Fruit fly (Drosophila melanogaster) whole organism, embryonic: ENCODE results near the gene PPP4R2r.

Experiments
- Antp ChIP-seq: fragments of 200-800 bp; sonication (Bioruptor generic); optimal IDR thresholded peaks from 3 replicates; lab custom pipeline; 2016; ENCODE audit warnings: missing biosample characterization, missing genetic modification characterization
- Awh ChIP-seq: fragments of 200-800 bp; sonication (Bioruptor generic); IDR thresholded peaks from 2 replicates; pipeline ENCODE4, ENCODE4 v1.3.6; 2022; ENCODE audit warnings: missing biosample characterization, missing genetic modification characterization
- BEAF-32 ChIP-seq: fragments of 200-800 bp; sonication (Bioruptor generic); optimal IDR thresholded peaks from 3 replicates; lab custom pipeline; 2017; ENCODE audit warnings: missing biosample characterization, missing genetic modification characterization, mild to moderate bottlenecking, moderate library complexity, missing genetic modification reagents
- CG10543 ChIP-seq: fragments of 200-800 bp; sonication (Bioruptor generic); optimal IDR thresholded peaks from 3 replicates; lab custom pipeline; 2017; ENCODE audit warnings: missing biosample characterization, mild to moderate bottlenecking, missing genetic modification characterization, moderate library complexity
- CG11398 ChIP-seq: fragments of 200-800 bp; sonication (Bioruptor generic); optimal IDR thresholded peaks from 2 replicates; lab custom pipeline; 2016; ENCODE audit warnings: missing biosample characterization, missing genetic modification characterization
- CG12155 ChIP-seq: fragments of 200-800 bp; sonication (Bioruptor generic); optimal IDR thresholded peaks from 3 replicates; lab custom pipeline; 2016; ENCODE audit warnings: missing biosample characterization, missing genetic modification characterization
- CG12219 ChIP-seq: fragments of 200-800 bp; sonication (Bioruptor generic); optimal IDR thresholded peaks from 3 replicates; lab custom pipeline; 2018; ENCODE audit warnings: missing biosample characterization, mild to moderate bottlenecking, missing genetic modification characterization
- CG13123 ChIP-seq: fragments of 200-800 bp; sonication (Bioruptor generic); optimal IDR thresholded peaks from 2 replicates; lab custom pipeline; 2016; ENCODE audit warnings: missing biosample characterization, missing genetic modification characterization
- CG14014 ChIP-seq: fragments of 200-800 bp; sonication (Bioruptor generic); IDR thresholded peaks from 2 replicates; pipeline ENCODE4 v1.3.6; 2022; ENCODE audit warnings: missing biosample characterization, missing genetic modification characterization
- CG15011 ChIP-seq: fragments of 200-800 bp; sonication (Bioruptor generic); optimal IDR thresholded peaks from 3 replicates; lab custom pipeline; 2018; ENCODE audit warnings: missing biosample characterization, mild to moderate bottlenecking, missing genetic modification characterization
- CG15479 ChIP-seq: fragments of 200-800 bp; sonication (Bioruptor generic); optimal IDR thresholded peaks from 3 replicates; lab custom pipeline; 2019; ENCODE audit warnings: missing biosample characterization, mild to moderate bottlenecking, missing genetic modification characterization, moderate library complexity
- CG1602 ChIP-seq: fragments of 200-800 bp; sonication (Bioruptor generic); optimal IDR thresholded peaks from 3 replicates; lab custom pipeline; 2016; ENCODE audit warnings: missing biosample characterization, missing genetic modification characterization
- CG16815 ChIP-seq: fragments of 200-800 bp; sonication (Bioruptor generic); optimal IDR thresholded peaks from 3 replicates; lab custom pipeline; 2017; ENCODE audit warnings: missing biosample characterization, mild to moderate bottlenecking, missing genetic modification characterization
- CG16863 ChIP-seq: fragments of 200-800 bp; sonication (Bioruptor generic); optimal IDR thresholded peaks from 3 replicates; lab custom pipeline; 2016; ENCODE audit warnings: missing biosample characterization, missing genetic modification characterization
- CG17829 ChIP-seq: fragments of 200-800 bp; optimal IDR thresholded peaks from 2 replicates; lab custom pipeline; 2019; ENCODE audit warnings: missing biosample characterization, mild to moderate bottlenecking, missing genetic modification characterization, moderate library complexity
- CG17912 ChIP-seq: fragments of 200-800 bp; sonication (Bioruptor generic); optimal IDR thresholded peaks from 2 replicates; lab custom pipeline; 2018; ENCODE audit warnings: missing biosample characterization, mild to moderate bottlenecking, missing genetic modification characterization
- CG18262 ChIP-seq: fragments of 200-800 bp; optimal IDR thresholded peaks from 3 replicates; lab custom pipeline; 2019; ENCODE audit warnings: missing biosample characterization, mild to moderate bottlenecking, missing genetic modification characterization, moderate library complexity
- CG30431 ChIP-seq: fragments of 200-800 bp; sonication (Bioruptor generic); optimal IDR thresholded peaks from 2 replicates; lab custom pipeline; 2017; ENCODE audit warnings: missing biosample characterization, missing genetic modification characterization
- CG42726 ChIP-seq: fragments of 200-800 bp; sonication (Bioruptor generic); IDR thresholded peaks from 2 replicates; pipeline ENCODE4 v1.3.6; 2022; ENCODE audit warnings: missing biosample characterization, missing genetic modification characterization; ENCODE audit not compliant: partially characterized antibody
- CG4820 ChIP-seq: fragments of 200-800 bp; sonication (Bioruptor generic); optimal IDR thresholded peaks from 3 replicates; lab custom pipeline; 2016; ENCODE audit warnings: missing biosample characterization, missing genetic modification characterization
- CG7786 ChIP-seq: fragments of 200-800 bp; sonication (Bioruptor generic); optimal IDR thresholded peaks from 2 replicates; lab custom pipeline; 2016; ENCODE audit warnings: missing biosample characterization, missing genetic modification characterization
- CG7839 ChIP-seq: fragments of 200-800 bp; sonication (Bioruptor generic); optimal IDR thresholded peaks from 3 replicates; lab custom pipeline; 2018; ENCODE audit warnings: missing biosample characterization, mild to moderate bottlenecking, missing genetic modification characterization, moderate library complexity
- H2.0 ChIP-seq: fragments of 200-800 bp; sonication (Bioruptor generic); IDR thresholded peaks from 2 replicates; pipeline ENCODE4 v1.3.6; 2022; ENCODE audit warnings: missing biosample characterization, missing genetic modification characterization
- HLH54F ChIP-seq: fragments of 200-800 bp; sonication (Bioruptor generic); optimal IDR thresholded peaks from 3 replicates; lab custom pipeline; 2016; ENCODE audit warnings: missing biosample characterization, missing genetic modification characterization
- Mrtf ChIP-seq: fragments of 200-800 bp; sonication (Bioruptor generic); IDR thresholded peaks from 3 replicates; pipeline ENCODE4 v1.3.6; 2022; ENCODE audit warnings: missing biosample characterization, missing genetic modification characterization
- Ptx1 ChIP-seq: fragments of 200-800 bp; sonication (Bioruptor generic); IDR thresholded peaks from 2 replicates; pipeline ENCODE4 v1.3.6; 2022; ENCODE audit warnings: missing biosample characterization, missing genetic modification characterization
- Six4 ChIP-seq: fragments of 200-800 bp; sonication (Bioruptor generic); optimal IDR thresholded peaks from 2 replicates; lab custom pipeline; 2016; ENCODE audit warnings: missing biosample characterization, missing genetic modification characterization
- Sox102F ChIP-seq: fragments of 200-800 bp; sonication (Bioruptor generic); optimal IDR thresholded peaks from 2 replicates; lab custom pipeline; 2018; ENCODE audit warnings: missing biosample characterization, mild to moderate bottlenecking, missing genetic modification characterization, moderate library complexity
- ab ChIP-seq: fragments of 200-800 bp; sonication (Bioruptor generic); optimal IDR thresholded peaks from 2 replicates; lab custom pipeline; 2016; ENCODE audit warnings: missing biosample characterization, missing genetic modification characterization
- ato ChIP-seq: fragments of 200-800 bp; sonication (Bioruptor generic); IDR thresholded peaks from 2 replicates; pipeline ENCODE4 v1.3.6; 2022; ENCODE audit warnings: missing biosample characterization, missing genetic modification characterization; ENCODE audit not compliant: partially characterized antibody
- br ChIP-seq: fragments of >200 bp; optimal IDR thresholded peaks from 2 replicates; lab custom pipeline; 2017
- chinmo ChIP-seq: fragments of 200-800 bp; sonication (Bioruptor generic); IDR thresholded peaks from 4 replicates; pipeline ENCODE4 v1.3.6; 2022; ENCODE audit warnings: missing biosample characterization, missing genetic modification characterization; ENCODE audit not compliant: partially characterized antibody
- ems ChIP-seq: fragments of 200-800 bp; sonication (Bioruptor generic); optimal IDR thresholded peaks from 3 replicates; lab custom pipeline; 2016; ENCODE audit warnings: missing biosample characterization, missing genetic modification characterization
- esg ChIP-seq: fragments of 200-800 bp; sonication (Bioruptor generic); conservative IDR thresholded peaks from 2 replicates; pipeline ENCODE4 v1.3.6; 2022; ENCODE audit warnings: missing biosample characterization, missing genetic modification characterization
- exex ChIP-seq: fragments of 200-800 bp; sonication (Bioruptor generic); optimal IDR thresholded peaks from 4 replicates; lab custom pipeline; 2018; ENCODE audit warnings: missing biosample characterization, mild to moderate bottlenecking, missing genetic modification characterization, moderate library complexity
- eyg ChIP-seq: fragments of 200-800 bp; sonication (Bioruptor generic); optimal IDR thresholded peaks from 3 replicates; lab custom pipeline; 2016; ENCODE audit warnings: missing biosample characterization, missing genetic modification characterization
- jigr1 ChIP-seq: fragments of 200-800 bp; sonication (Bioruptor generic); IDR thresholded peaks from 3 replicates; pipeline ENCODE4 v1.3.6; 2022; ENCODE audit warnings: missing biosample characterization, missing genetic modification characterization
- jing ChIP-seq: fragments of 200-800 bp; sonication (Bioruptor generic); optimal IDR thresholded peaks from 2 replicates; lab custom pipeline; 2018; ENCODE audit warnings: missing biosample characterization, mild to moderate bottlenecking, missing genetic modification characterization
- kah ChIP-seq: fragments of 200-800 bp; sonication (Bioruptor generic); optimal IDR thresholded peaks from 2 replicates; lab custom pipeline; 2018; ENCODE audit warnings: missing biosample characterization, mild to moderate bottlenecking, missing genetic modification characterization
- kni ChIP-seq: fragments of 200-800 bp; sonication (Bioruptor generic); optimal IDR thresholded peaks from 3 replicates; lab custom pipeline; 2017; ENCODE audit warnings: mild to moderate bottlenecking, missing biosample characterization, missing genetic modification reagents, missing genetic modification characterization
- nerfin-1 ChIP-seq: fragments of 200-800 bp; sonication (Bioruptor generic); optimal IDR thresholded peaks from 3 replicates; lab custom pipeline; 2019; ENCODE audit warnings: missing biosample characterization, mild to moderate bottlenecking, missing genetic modification characterization, moderate library complexity
- nom ChIP-seq: fragments of 200-800 bp; sonication (Bioruptor generic); optimal IDR thresholded peaks from 2 replicates; lab custom pipeline; 2017; ENCODE audit warnings: missing biosample characterization, missing genetic modification characterization, mild to moderate bottlenecking, moderate library complexity, missing genetic modification reagents
- onecut ChIP-seq: fragments of 200-800 bp; sonication (Bioruptor generic); IDR thresholded peaks from 2 replicates; pipeline ENCODE4 v1.3.6; 2022; ENCODE audit warnings: missing biosample characterization, missing genetic modification characterization
- otp ChIP-seq: fragments of 200-800 bp; sonication (Bioruptor generic); IDR thresholded peaks from 3 replicates; pipeline ENCODE4, ENCODE4 v1.3.6; 2022; ENCODE audit warnings: missing biosample characterization, missing genetic modification characterization
- rib ChIP-seq: fragments of 200-800 bp; sonication (Bioruptor generic); IDR thresholded peaks from 2 replicates; pipeline ENCODE4 v1.3.6; 2022; ENCODE audit warnings: missing biosample characterization, missing genetic modification characterization
- scrt ChIP-seq: fragments of 200-800 bp; sonication (Bioruptor generic); optimal IDR thresholded peaks from 2 replicates; lab custom pipeline; 2018; ENCODE audit warnings: missing biosample characterization, mild to moderate bottlenecking, missing genetic modification characterization, moderate library complexity
- sisA ChIP-seq: fragments of 200-800 bp; sonication (Bioruptor generic); IDR thresholded peaks from 2 replicates; pipeline ENCODE4 v1.3.6; 2022; ENCODE audit warnings: missing biosample characterization, missing genetic modification characterization
- slou ChIP-seq: fragments of 200-800 bp; sonication (Bioruptor generic); optimal IDR thresholded peaks from 3 replicates; lab custom pipeline; 2016; ENCODE audit warnings: missing biosample characterization, missing genetic modification characterization
- ttk ChIP-seq: fragments of 200-800 bp; sonication (Bioruptor generic); IDR thresholded peaks from 2 replicates; pipeline ENCODE4 v2.1.2; 2022; ENCODE audit warnings: missing biosample characterization, missing genetic modification characterization
- zf30C ChIP-seq: fragments of 200-800 bp; sonication (Bioruptor generic); optimal IDR thresholded peaks from 3 replicates; lab custom pipeline; 2018; ENCODE audit warnings: missing biosample characterization, mild to moderate bottlenecking, missing genetic modification characterization

Gene PPP4R2r

DNA sequence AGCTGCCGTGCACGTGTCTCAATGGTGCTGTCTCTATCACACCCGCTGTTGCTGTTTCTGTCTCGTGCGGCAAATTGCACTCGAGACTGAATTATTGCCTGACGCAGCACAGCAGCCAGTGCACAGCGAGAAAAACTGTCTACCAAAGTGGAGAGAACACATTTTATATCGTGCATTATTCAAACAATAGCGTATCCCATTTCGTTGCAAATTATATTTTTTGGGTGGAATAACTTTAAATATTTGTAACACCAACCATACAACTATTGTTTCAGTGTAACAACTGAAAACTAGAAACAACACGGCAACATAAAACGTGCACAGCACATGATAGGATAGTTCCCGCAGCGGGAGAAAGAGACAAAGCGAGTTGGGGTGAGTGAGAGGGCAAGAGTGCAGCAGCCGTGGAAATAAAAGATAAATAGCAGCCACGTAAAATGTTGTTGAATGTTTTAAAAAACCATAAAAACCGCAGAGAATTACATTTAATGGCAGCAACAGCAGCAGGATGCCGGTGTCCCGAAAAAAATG, 36.8 kb downstream of the PPP4R2r start (continued):
- no peak for TF ChIP-seq kah (GFP tag; lab: Kevin White, UChicago)
- no peak for TF ChIP-seq kni (GFP tag; lab: Kevin White, UChicago)
- TF ChIP-seq Mrtf (GFP tag; lab: Robert Waterston, UW): peak; percentile 53; the same call in 1 of the 3 replicates
- peak; percentile 48 for TF ChIP-seq sisA (GFP tag; lab: Robert Waterston, UW)
- peak; percentile 32; the same call in 1 of the 2 replicates for TF ChIP-seq esg (GFP tag; lab: Robert Waterston, UW)
- TF ChIP-seq nom (GFP tag; lab: Kevin White, UChicago): peak; percentile 17
- peak; percentile 75 for TF ChIP-seq CG7839 (tag; lab: Kevin White, UChicago)
- peak; percentile 40 for TF ChIP-seq CG1602 (GFP tag; lab: Kevin White, UChicago)
- TF ChIP-seq br (lab: Kevin White, UChicago): no peak
- no peak for TF ChIP-seq CG15011 (GFP tag; lab: Kevin White, UChicago)
- no peak for TF ChIP-seq jigr1
- TF ChIP-seq ato: no peak
- peak; percentile 44; the same call in 1 of the 2 replicates for TF ChIP-seq Ptx1
- peak; percentile 10 for TF ChIP-seq CG7786 (GFP tag; lab: Kevin White, UChicago)
- peak; percentile 17 for TF ChIP-seq jing
- TF ChIP-seq zf30C (GFP tag; lab: Kevin White, UChicago): peak; percentile 65
- TF ChIP-seq ab (GFP tag; lab: Kevin White, UChicago): no peak
- TF ChIP-seq CG30431 (GFP tag; lab: Kevin White, UChicago): peak; percentile 37
- TF ChIP-seq CG17912 (GFP tag; lab: Kevin White, UChicago): no peak
- no peak for TF ChIP-seq CG10543 (GFP tag; lab: Kevin White, UChicago)
- no peak for TF ChIP-seq slou (GFP tag; lab: Kevin White, UChicago)
- no peak for TF ChIP-seq scrt (GFP tag; lab: Kevin White, UChicago)
- TF ChIP-seq onecut (GFP tag; lab: Robert Waterston, UW): peak; percentile 64
- no peak for TF ChIP-seq chinmo (GFP tag; lab: Robert Waterston, UW)
- peak; percentile 84 for TF ChIP-seq CG18262 (tag; lab: Kevin White, UChicago)
- TF ChIP-seq otp: peak; percentile 55; the same call in 2 of the 3 replicates
- peak; percentile 65 for TF ChIP-seq CG4820 (GFP tag; lab: Kevin White, UChicago)
- TF ChIP-seq nerfin-1 (tag; lab: Kevin White, UChicago): peak; percentile 40
- no peak for TF ChIP-seq CG12219 (GFP tag; lab: Kevin White, UChicago)
- TF ChIP-seq eyg (GFP tag; lab: Kevin White, UChicago): no peak
- TF ChIP-seq ems: peak; percentile 39
- no peak for TF ChIP-seq BEAF-32 (GFP tag; lab: Kevin White, UChicago)
- TF ChIP-seq rib (GFP tag; lab: Robert Waterston, UW): no peak
- peak; percentile 34 for TF ChIP-seq Six4
- peak; percentile 26 for TF ChIP-seq CG12155 (GFP tag; lab: Kevin White, UChicago)
- TF ChIP-seq CG16863 (GFP tag; lab: Kevin White, UChicago): peak; percentile 14
- TF ChIP-seq CG14014: 0 out of 2 replicates have a peak, but pooled peaks have one; percentile 29
- peak; percentile 41 for TF ChIP-seq Sox102F (GFP tag; lab: Kevin White, UChicago)
- TF ChIP-seq CG42726 (GFP tag; lab: Robert Waterston, UW): no peak
- TF ChIP-seq Awh (GFP tag; lab: Robert Waterston, UW): peak; percentile 57; the same call in 1 of the 2 replicates
- no peak for TF ChIP-seq CG13123 (GFP tag; lab: Kevin White, UChicago)
- TF ChIP-seq CG15479: peak; percentile 93
- peak; percentile 46 for TF ChIP-seq CG16815 (GFP tag; lab: Kevin White, UChicago)
- TF ChIP-seq HLH54F (GFP tag; lab: Kevin White, UChicago): no peak
- no peak for TF ChIP-seq H2.0
- peak; percentile 46; the same call in 1 of the 2 replicates for TF ChIP-seq ttk (GFP tag; lab: Robert Waterston, UW)
- TF ChIP-seq CG11398: no peak
- peak; percentile 75 for TF ChIP-seq Antp (GFP tag; lab: Kevin White, UChicago)
- no peak for TF ChIP-seq exex (tag; lab: Kevin White, UChicago)
- peak; percentile 79 for TF ChIP-seq CG17829
